Worm (Caenorhabditis elegans): Measurements from ENCODE around the gene atg-4.2.

Gene atg-4.2

DNA sequence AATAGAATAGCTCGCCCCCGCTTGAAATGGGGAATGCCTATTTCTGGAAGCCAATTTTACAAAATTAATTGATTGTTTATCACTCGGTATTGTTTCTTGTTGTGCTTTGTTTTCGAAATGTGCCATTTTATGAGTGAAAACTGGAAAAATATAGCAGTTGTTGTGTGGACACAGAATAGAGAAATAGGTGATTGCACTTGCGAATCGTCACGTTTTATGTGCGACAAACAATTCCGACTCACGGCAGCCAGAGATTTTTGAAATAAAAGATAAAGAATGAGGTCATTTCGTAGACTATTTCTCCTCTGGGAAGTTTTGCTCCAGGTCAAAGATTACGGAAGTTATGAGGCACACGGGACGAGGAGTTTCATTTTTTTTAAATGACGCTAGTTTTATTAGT is 20.9 kb upstream of the atg-4.2 start:
- no peak for TF ChIP-seq unc-62 (GFP tag; optimal IDR thresholded peaks at IDR 0.05)

DNA sequence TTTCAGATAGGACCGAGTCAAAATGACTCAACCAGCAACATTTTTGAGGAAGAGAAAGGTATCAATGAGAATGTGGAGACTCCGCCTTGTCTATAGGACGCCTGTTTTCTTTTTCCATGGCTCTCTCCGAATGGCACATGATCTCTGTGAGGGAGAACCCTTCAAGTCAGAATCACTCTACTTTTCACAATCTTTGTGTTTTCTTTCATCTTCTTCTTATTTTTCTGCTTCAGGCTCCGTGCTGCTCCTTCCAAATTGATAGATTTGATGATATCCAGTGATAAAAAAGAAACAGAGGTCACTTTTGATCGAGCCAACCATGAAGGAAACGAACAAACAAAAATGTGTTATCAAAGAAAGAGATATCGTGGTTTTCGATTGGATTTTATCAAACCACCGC is 18.8 kb upstream of the atg-4.2 start, which contains the start of gene ZK809.8:
TSS of gene ZK809.8 (minus strand) at position 34 of the 400 bp plus-strand sequence.
- TF ChIP-seq unc-62 (GFP tag; optimal IDR thresholded peaks at IDR 0.05): no peak

- TF ChIP-seq unc-62 (GFP tag; optimal IDR thresholded peaks at IDR 0.05): no peak
These were observed 17.5 kb upstream of the atg-4.2 start for ce11 chrIV:11650344-11650743.

DNA sequence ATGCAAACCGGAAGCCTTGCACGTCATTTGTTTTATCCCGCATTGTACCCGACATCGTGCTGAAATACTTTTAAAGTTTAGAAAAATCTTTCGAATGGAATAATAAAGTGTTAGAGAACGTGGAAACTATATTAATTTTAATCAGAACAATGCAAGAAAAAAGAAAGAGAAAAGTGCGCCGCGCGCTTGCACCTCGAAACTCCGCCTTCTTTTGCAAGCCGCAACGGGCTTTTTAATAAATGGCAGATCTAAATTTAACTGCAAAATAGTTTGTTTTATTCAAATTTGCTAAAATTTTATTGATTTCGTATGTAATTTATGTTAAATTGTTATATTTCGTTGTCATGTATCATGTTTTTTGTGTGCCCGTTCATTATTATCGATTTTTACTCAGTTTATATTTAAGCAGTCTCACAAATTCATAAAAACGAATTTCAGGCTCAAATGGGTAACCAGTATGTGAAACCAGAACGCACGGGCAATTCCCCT is 15.8 kb upstream of the atg-4.2 start, which contains the start of the genes acl-3 and ndub-6:
TSS of gene acl-3 (minus strand) at position 59 of the 489 bp plus-strand sequence.
TSS of gene ndub-6 (plus strand) at position 439 of the 489 bp plus-strand sequence.
- TF ChIP-seq unc-62 (GFP tag; optimal IDR thresholded peaks at IDR 0.05): no peak

- TF ChIP-seq unc-62 (GFP tag; optimal IDR thresholded peaks at IDR 0.05): no peak
These were observed 12.5 kb upstream of the atg-4.2 start, which contains the start of gene ent-1 for ce11 chrIV:11655370-11655769. Gene ent-1 (minus strand): TSS chrIV:11655470.

DNA sequence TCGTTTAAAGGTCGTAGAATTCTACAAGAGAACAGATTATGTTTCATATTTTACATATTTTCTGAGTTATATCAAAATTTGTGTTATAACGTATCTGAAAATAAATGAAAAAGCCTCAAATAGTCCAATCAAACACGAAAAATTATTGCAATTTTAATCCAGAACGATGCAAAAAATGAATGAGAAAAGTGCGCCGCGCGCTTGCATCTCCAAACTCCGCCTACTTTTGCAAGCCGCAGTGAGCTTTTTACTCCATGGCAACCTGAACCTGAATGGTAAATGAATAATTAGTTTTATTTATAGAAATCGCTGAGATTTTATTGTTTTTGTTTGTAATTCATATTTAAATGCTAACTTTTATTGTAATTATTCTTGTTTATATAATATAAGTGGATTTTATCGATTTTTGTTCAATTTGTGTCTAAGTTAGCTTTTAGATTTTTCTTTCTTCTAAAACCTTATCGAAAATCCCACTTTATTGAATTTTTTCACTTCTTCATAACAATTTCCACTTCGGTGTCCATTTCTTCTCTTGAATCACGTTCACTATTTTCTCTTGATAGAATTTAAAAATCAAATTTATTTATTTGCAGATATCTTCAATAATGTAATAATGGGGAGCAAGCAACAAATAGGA is 11.6 kb upstream of the atg-4.2 start, which contains the start of gene ZK809.5:
TSS of gene ZK809.5 (plus strand) at position 587 of the 637 bp plus-strand sequence.
- TF ChIP-seq unc-62 (GFP tag; optimal IDR thresholded peaks at IDR 0.05): no peak

DNA sequence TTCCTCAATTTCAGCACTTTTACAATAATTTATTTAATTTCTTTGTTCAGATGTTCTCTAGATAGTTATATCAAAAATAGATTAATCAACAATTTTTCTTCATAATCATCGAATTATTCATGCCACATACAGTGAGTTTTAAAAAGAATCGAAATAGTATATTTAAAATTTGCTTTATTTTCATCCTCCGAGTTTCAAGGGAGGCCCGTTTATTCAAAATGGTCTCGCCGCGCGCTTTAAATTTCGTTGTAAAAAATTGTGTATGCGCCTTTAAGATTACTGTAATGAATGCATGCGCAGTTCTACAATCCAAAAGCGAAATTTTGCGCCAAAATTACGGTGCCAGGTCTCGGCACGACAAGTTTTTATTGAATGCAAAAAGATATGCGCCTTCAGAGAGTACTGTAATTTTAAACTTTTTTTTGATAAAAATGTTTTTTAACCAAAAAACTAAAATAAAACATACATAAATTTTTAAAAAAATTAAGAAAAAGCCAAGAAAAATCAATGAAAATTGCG is 8.0 kb upstream of the atg-4.2 start, which contains the start of gene ZK792.1:
TSS of gene ZK792.1 (plus strand) at position 51 of the 519 bp plus-strand sequence.
- TF ChIP-seq unc-62 (GFP tag; optimal IDR thresholded peaks at IDR 0.05): no peak

DNA sequence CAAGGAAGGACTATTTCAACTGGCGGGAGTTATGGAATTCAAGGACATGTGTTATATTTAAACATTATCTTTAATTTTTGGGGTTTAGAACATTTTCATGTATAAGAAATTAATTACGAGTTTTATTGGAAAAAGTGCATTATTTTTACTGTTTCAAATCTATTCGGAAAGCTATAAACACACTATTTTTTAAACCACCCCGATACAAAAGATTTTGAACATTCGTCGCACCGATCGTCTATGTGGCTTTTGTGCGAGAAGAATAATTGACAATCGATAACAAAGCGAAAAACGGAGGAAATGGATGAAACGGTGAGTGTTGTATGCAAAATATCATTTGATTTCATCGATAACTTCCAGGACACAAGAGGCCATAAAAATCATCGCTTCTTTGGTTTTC is 2.8 kb upstream of the atg-4.2 start, which contains the start of gene ZK809.9:
TSS of gene ZK809.9 (plus strand) at position 301 of the 400 bp plus-strand sequence.
- no peak for TF ChIP-seq unc-62 (GFP tag; optimal IDR thresholded peaks at IDR 0.05)

DNA sequence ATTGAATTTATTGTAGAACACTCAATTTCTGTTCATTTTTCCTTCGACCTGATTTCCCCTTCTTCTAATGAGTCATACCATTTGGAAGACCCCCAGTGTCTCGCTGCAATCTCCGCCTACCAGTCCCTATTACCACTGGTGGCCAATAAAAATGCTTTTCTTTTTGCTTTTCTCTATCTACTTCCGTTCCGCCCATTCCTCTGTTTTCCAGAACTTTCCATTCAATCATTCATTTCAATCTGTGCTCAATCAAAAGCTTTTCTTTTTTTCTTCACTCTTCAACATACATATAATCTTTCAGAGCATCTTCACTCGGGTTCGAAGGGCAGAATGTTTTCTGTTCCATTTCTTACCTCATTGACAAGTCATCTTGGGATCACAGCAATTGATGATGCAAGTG is 5.7 kb downstream of the atg-4.2 start, which contains the start of gene inx-8:
TSS of gene inx-8 (plus strand) at position 301 of the 400 bp plus-strand sequence.
- no peak for TF ChIP-seq unc-62 (GFP tag; optimal IDR thresholded peaks at IDR 0.05)

- no peak for TF ChIP-seq unc-62 (GFP tag; optimal IDR thresholded peaks at IDR 0.05)
These were observed 8.2 kb downstream of the atg-4.2 start, which contains the start of gene inx-9 for ce11 chrIV:11676054-11676453. Gene inx-9 (plus strand): TSS chrIV:11676354.

- TF ChIP-seq unc-62 (GFP tag; optimal IDR thresholded peaks at IDR 0.05): no peak
These were observed 14.1 kb downstream of the atg-4.2 start, which contains the start of gene ZK792.4 for ce11 chrIV:11681905-11682304. Gene ZK792.4 (minus strand): TSS chrIV:11682005.

ce11 chrIV:11688018-11688417 is 20.2 kb downstream of the atg-4.2 start, which contains the start of gene ZK792.5:
Gene ZK792.5 (minus strand): TSS chrIV:11688118.
- TF ChIP-seq unc-62 (GFP tag; optimal IDR thresholded peaks at IDR 0.05): no peak

- TF ChIP-seq unc-62 (GFP tag; optimal IDR thresholded peaks at IDR 0.05): no peak
These were observed 23.2 kb downstream of the atg-4.2 start, which contains the start of gene let-60 for ce11 chrIV:11690988-11691387. Gene let-60 (minus strand): TSS chrIV:11691088.

DNA sequence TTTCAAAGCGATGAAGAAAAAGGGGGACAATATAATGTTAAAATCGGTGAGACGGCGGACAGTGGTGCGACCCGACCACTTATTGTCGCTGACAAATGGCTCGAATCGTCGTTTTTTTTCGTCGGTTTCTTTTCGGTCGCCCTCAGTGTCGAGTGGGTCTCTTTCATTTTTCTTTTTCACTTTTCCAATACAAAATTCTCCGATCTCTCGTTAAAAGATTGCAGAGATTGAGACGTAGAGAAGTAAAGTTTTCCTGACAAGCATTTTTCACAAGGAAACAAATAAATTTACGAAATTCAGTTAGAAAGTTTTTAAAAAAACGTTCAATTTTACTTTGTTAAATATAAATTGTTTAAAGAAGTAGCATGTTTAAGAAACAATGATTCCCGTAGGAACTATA is 23.7 kb downstream of the atg-4.2 start:
- TF ChIP-seq unc-62 (GFP tag; optimal IDR thresholded peaks at IDR 0.05): no peak

DNA sequence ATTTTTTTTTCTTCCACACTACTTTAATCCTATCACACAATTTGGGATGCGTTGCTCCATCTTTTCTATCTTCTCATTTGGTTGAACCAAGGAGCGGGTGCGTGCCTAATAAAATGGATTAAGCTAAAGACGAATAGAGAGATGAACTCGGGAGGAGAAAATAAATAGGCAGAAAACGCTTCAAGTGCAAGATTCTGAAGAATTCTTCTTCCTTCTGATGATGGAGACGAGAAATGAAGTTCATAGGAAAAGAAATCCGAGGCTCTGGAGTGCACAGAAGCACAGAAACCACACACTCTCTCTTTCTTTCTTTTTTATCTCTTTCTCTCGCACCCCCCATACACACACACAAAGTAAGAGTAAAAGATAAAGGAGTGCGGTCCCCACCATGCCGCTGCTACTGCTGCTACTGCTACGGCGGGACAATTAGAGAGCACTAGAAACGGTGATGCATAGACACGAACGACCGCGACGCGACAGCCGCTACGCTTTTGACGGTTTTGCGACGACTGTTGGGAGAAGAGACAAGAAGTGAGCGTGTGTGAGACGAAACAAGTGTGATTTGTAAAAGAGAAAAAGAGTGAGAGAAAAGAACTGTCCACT is 24.3 kb downstream of the atg-4.2 start:
- TF ChIP-seq unc-62 (GFP tag; optimal IDR thresholded peaks at IDR 0.05): no peak

ce11 chrIV:11693493-11693892 is 25.7 kb downstream of the atg-4.2 start, which contains the start of gene ZK792.12:
Gene ZK792.12 (plus strand): TSS chrIV:11693793.
- TF ChIP-seq unc-62 (GFP tag; optimal IDR thresholded peaks at IDR 0.05): no peak

All from whole organism, dauer.